Worm (Caenorhabditis elegans): ENCODE data around the gene tsp-18.

ce11 chrII:5902139-5902538 is 2.2 kb upstream of the tsp-18 start:
- TF ChIP-seq nhr-237 (tag; optimal IDR thresholded peaks at IDR 0.05) (no peak), crh-2 (tag; optimal IDR thresholded peaks at IDR 0.05) (no peak), mab-5 (tag; optimal IDR thresholded peaks at IDR 0.05) (no peak)

Data from whole organism, L2 larva.